Fruit fly (Drosophila melanogaster): ENCODE measurements around the gene Pglym87.

The Pglym87 gene

DNA sequence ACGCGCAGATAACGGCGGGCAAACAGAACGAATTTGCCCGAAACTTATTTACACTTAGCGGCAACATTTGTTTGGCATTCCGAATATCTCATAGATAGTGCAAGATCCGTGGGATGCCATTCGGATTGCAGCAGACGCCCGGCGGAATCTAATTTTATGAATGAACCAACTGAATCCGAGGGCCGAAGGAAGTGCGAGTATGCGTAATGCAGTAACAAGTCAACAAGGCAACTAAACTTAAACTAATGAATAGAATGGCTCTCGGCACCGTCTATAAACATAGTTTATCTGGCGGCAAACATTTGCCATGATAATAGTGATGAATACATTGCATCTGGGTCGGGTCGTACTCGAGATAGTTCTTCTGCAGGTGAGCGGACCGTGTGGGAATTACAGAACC lies 17.7 kb upstream of the Pglym87 start (continued):
- TF ChIP-seq CG33213 (GFP tag; optimal IDR thresholded peaks at IDR 0.05) (no peak), CG18599 (GFP tag; optimal IDR thresholded peaks at IDR 0.05) (no peak), CG2202 (tag; optimal IDR thresholded peaks at IDR 0.05) (no peak), kah (GFP tag; optimal IDR thresholded peaks at IDR 0.05) (no peak), lbe (GFP tag; optimal IDR thresholded peaks at IDR 0.05) (no peak), amos (GFP tag; IDR thresholded peaks at IDR 0.05; ENCODE audit: partially characterized antibody) (no peak), en (GFP tag; optimal IDR thresholded peaks at IDR 0.05) (no peak), dpn (GFP tag; optimal IDR thresholded peaks at IDR 0.05) (no peak), ftz-f1 (GFP tag; optimal IDR thresholded peaks at IDR 0.05) (no peak), odd (GFP tag; optimal IDR thresholded peaks at IDR 0.05) (peak; percentile 19), CG17612 (GFP tag; IDR thresholded peaks at IDR 0.05) (no peak), CG43689 (GFP tag; IDR thresholded peaks at IDR 0.05) (no peak), jigr1 (GFP tag; IDR thresholded peaks at IDR 0.05) (no peak), CG2875 (GFP tag; optimal IDR thresholded peaks at IDR 0.05) (peak; percentile 4), ara (GFP tag; IDR thresholded peaks at IDR 0.05) (no peak)

DNA sequence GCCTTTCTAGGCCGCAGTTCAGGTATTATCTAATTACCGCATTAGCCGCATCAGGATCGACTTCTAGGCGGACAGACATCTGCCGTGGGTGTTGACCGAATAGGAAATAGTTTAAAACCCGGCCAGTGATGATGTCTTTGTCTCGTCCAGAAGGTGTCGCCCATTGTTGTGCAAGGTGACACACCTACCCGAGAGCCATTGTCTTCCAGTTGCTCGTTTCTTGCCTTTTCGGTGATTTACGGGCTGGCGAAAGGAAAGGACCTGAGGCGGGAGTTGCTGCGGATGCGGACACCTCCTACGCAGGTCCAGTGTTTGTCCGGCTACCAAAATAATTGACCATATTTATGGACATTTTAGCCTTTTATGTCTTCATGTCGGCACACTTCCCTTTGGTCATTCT lies 15.7 kb upstream of the Pglym87 start:
- TF ChIP-seq cad (GFP tag; optimal IDR thresholded peaks at IDR 0.05) = peak; percentile 83
- TF ChIP-seq zen (tag; optimal IDR thresholded peaks at IDR 0.05) = peak; percentile 61
- TF ChIP-seq CG6272 (GFP tag; IDR thresholded peaks at IDR 0.05) = no peak
- TF ChIP-seq Kr (GFP tag; optimal IDR thresholded peaks at IDR 0.05) = peak; percentile 5
- peak; percentile 92 for TF ChIP-seq D (optimal IDR thresholded peaks at IDR 0.05)
- no peak for TF ChIP-seq D (GFP tag; optimal IDR thresholded peaks at IDR 0.05)
- TF ChIP-seq tll (GFP tag; optimal IDR thresholded peaks at IDR 0.05) = peak in 1 of 2 experiments; percentile 93

DNA sequence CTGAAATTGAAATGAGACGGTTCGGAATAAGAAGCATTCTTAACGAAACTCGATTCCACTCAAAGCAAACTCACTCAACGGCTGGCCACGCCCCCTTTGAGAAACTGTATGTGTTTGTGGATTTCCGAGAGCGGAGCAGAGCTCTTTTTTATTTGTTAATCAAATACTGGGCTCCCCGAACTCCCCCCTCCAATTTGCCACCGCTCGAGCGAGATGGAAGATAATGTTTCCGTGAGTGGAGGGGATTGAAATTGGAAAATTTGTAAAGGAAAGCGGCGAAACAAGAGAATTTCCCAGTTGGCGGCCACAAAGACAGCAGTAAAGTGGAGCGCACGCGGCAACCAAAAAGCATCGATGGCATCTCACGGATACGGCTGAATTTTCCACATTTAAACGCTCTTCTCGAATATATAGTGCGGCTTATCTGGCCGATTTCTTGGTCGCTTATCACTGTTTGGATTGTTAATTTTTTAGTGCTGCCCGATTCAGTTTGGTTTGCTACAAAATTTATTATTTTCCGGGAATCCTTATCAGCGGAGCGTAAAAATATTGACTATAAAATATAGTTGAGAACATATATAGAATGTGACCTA lies 12.0 kb upstream of the Pglym87 start:
- TF ChIP-seq CG9609 (GFP tag; optimal IDR thresholded peaks at IDR 0.05) (no peak), CG1603 (tag; optimal IDR thresholded peaks at IDR 0.05) (peak; percentile 10), Adf1 (GFP tag; IDR thresholded peaks at IDR 0.05) (peak; percentile 37; the same call in 1 of the 2 replicates), CG13287 (GFP tag; IDR thresholded peaks at IDR 0.05; ENCODE audit: partially characterized antibody) (peak; percentile 13; the same call in 1 of the 2 replicates), eyg (GFP tag; optimal IDR thresholded peaks at IDR 0.05) (no peak), unpg (GFP tag; optimal IDR thresholded peaks at IDR 0.05) (peak; percentile 12), bbx (GFP tag; IDR thresholded peaks at IDR 0.05; ENCODE audit: partially characterized antibody) (peak; percentile 57; the same call in 1 of the 2 replicates), nau (GFP tag; optimal IDR thresholded peaks at IDR 0.05) (no peak), Vsx1 (GFP tag; optimal IDR thresholded peaks at IDR 0.05) (peak; percentile 2), insv (GFP tag; optimal IDR thresholded peaks at IDR 0.05) (peak in 1 of 2 experiments; percentile 63), Rfx (GFP tag; IDR thresholded peaks at IDR 0.05) (0 out of 2 replicates have a peak, but pooled peaks have one; percentile 9), z (GFP tag; IDR thresholded peaks at IDR 0.05) (peak; percentile 99), CG17568 (GFP tag; optimal IDR thresholded peaks at IDR 0.05) (no peak), gem (tag; optimal IDR thresholded peaks at IDR 0.05) (no peak), crol (GFP tag; IDR thresholded peaks at IDR 0.05) (peak; percentile 97), CG12071 (GFP tag; optimal IDR thresholded peaks at IDR 0.05) (peak; percentile 12), jing (GFP tag; optimal IDR thresholded peaks at IDR 0.05) (peak; percentile 79), sens (GFP tag) (peak; percentile 51), Trl (optimal IDR thresholded peaks at IDR 0.05) (peak; percentile 59 to 69), Trl (GFP tag; optimal IDR thresholded peaks at IDR 0.05) (no peak), CG6175 (GFP tag; IDR thresholded peaks at IDR 0.05) (peak; percentile 22; the same call in 1 of the 3 replicates), Gug (GFP tag; IDR thresholded peaks at IDR 0.05) (no peak), Deaf1 (tag; optimal IDR thresholded peaks at IDR 0.05) (peak; percentile 82), MBD-R2 (GFP tag; IDR thresholded peaks at IDR 0.05) (no peak), CG4360 (GFP tag; IDR thresholded peaks at IDR 0.05) (0 out of 2 replicates have a peak, but pooled peaks have one; percentile 8), chinmo (GFP tag; IDR thresholded peaks at IDR 0.05; ENCODE audit: partially characterized antibody) (0 out of 4 replicates have a peak, but pooled peaks have one; percentile 77), Nf-YC (tag; optimal IDR thresholded peaks at IDR 0.05) (peak; percentile 97)
